Fruit fly (Drosophila melanogaster): ENCODE results near the gene CkIIalpha-i3.

- TF ChIP-seq Eip75B (GFP tag; optimal IDR thresholded peaks at IDR 0.05) (peak; percentile 96), OdsH (GFP tag; optimal IDR thresholded peaks at IDR 0.05) (peak; percentile 93), CG6854 (GFP tag; optimal IDR thresholded peaks at IDR 0.05) (peak; percentile 86), CG7368 (GFP tag; optimal IDR thresholded peaks at IDR 0.05) (peak; percentile 84), spab (GFP tag; optimal IDR thresholded peaks at IDR 0.05) (peak; percentile 93), eg (GFP tag; IDR thresholded peaks at IDR 0.05) (peak; percentile 93), CG1621 (tag; optimal IDR thresholded peaks at IDR 0.05) (peak; percentile 95), esn (GFP tag; optimal IDR thresholded peaks at IDR 0.05) (peak; percentile 98)
These were observed 14.3 kb upstream of the CkIIalpha-i3 start for dm6 chr3L:724518-725341.

All from whole organism, prepupa.